Worm (Caenorhabditis elegans) whole organism, midembryonic: Measurements from ENCODE around the gene syx-2.

Experiments
- cog-1 ChIP-seq: sonication (generic microtip); optimal IDR thresholded peaks from 2 replicates; lab custom pipeline; 2016; ENCODE audit warnings: missing genetic modification characterization, missing compliant biosample characterization
- flt-1 ChIP-seq: fragments of 200-800 bp; sonication (Bioruptor generic); IDR thresholded peaks from 2 replicates; pipeline ENCODE4 v1.3.6; 2022; ENCODE audit warnings: missing genetic modification characterization, missing compliant biosample characterization
- ref-1 ChIP-seq: fragments of 200-800 bp; sonication (Bioruptor generic); conservative IDR thresholded peaks from 2 replicates; pipeline ENCODE4 v1.3.6; 2022; ENCODE audit warnings: missing genetic modification reagents, missing genetic modification characterization, missing compliant biosample characterization

DNA sequence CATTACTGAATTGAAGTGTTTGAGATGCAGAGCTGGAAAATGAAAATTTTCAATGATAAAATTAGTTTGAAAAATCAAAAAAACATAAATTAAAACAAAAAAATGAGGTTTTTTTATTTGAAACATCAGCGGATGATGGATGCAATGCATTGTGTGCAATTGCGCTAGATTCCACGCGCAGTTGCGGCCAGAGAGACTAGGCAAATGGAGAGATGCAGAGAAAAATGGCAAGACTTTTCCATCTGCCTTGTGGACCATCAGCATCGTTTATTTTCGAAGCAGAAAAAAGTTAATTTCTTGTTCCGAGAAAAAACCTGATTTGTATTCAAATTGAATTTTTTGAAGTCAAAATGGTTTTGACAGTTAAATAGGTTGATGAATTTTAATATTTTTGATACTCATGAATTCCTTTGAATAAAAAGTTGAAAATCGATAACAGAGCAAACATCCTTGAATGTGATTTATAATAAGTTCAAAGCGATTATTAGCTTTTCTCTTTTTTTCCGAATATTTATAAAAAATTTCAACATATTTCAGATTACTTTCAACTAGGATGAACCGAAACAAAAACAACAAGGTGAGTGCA lies 35.9 kb downstream of the syx-2 start, which contains the start of the genes C31E10.5 and C31E10.6:
- TF ChIP-seq ref-1 (GFP tag; lab: Robert Waterston, UW) (no peak), cog-1 (peak; percentile 34), flt-1 (0 out of 2 replicates have a peak, but pooled peaks have one; percentile 50)
